Worm (Caenorhabditis elegans) whole organism, young adult: Measurements from ENCODE around the gene hif-1.

Experiments
- B0336.3 ChIP-seq: fragments of 200-800 bp; sonication (Bioruptor generic); IDR thresholded peaks from 2 replicates; pipeline ENCODE4 v1.3.6; 2022; ENCODE audit warnings: missing genetic modification characterization, missing compliant biosample characterization
- cebp-2 ChIP-seq: fragments of 200-800 bp; sonication (Bioruptor generic); IDR thresholded peaks from 2 replicates; pipeline ENCODE4 v1.3.6; 2022; ENCODE audit warnings: missing genetic modification characterization, missing compliant biosample characterization
- ceh-100 ChIP-seq: fragments of 200-800 bp; sonication (Bioruptor generic); IDR thresholded peaks from 2 replicates; pipeline ENCODE4 v1.3.6; 2022; ENCODE audit warnings: missing genetic modification reagents, missing genetic modification characterization, missing compliant biosample characterization
- ceh-40 ChIP-seq: fragments of 200-800 bp; sonication (Bioruptor generic); IDR thresholded peaks from 2 replicates; pipeline ENCODE4 v1.3.6; 2022; ENCODE audit warnings: missing genetic modification characterization, missing compliant biosample characterization
- egl-18 ChIP-seq: fragments of 200-800 bp; sonication (Bioruptor generic); IDR thresholded peaks from 2 replicates; pipeline ENCODE4 v1.3.6; 2022; ENCODE audit warnings: missing genetic modification reagents, missing genetic modification characterization, missing compliant biosample characterization
- let-526 ChIP-seq: fragments of 200-800 bp; sonication (Bioruptor generic); IDR thresholded peaks from 2 replicates; pipeline ENCODE4 v1.3.6; 2022; ENCODE audit warnings: missing genetic modification reagents, missing genetic modification characterization, missing compliant biosample characterization
- nhr-27 ChIP-seq: fragments of 200-800 bp; sonication (Bioruptor generic); optimal IDR thresholded peaks from 2 replicates; lab custom pipeline; 2018; ENCODE audit warnings: mild to moderate bottlenecking, missing genetic modification characterization, moderate library complexity, missing compliant biosample characterization
- pha-4 ChIP-seq: fragments of 150-350 bp; sonication (generic microtip); optimal IDR thresholded peaks from 2 replicates; lab custom pipeline; 2014; ENCODE audit warnings: missing biosample characterization, missing genetic modification reagents, missing genetic modification characterization
- unc-62 ChIP-seq: fragments of 150-350 bp; optimal IDR thresholded peaks from 2 replicates; lab custom pipeline; 2014; ENCODE audit warnings: missing biosample characterization, missing genetic modification reagents, missing genetic modification characterization
- ztf-28 ChIP-seq: fragments of 200-800 bp; sonication (Bioruptor generic); IDR thresholded peaks from 2 replicates; pipeline ENCODE4 v1.3.6; 2022; ENCODE audit warnings: missing genetic modification reagents, missing genetic modification characterization, missing compliant biosample characterization

- TF ChIP-seq ceh-40 (GFP tag; lab: Robert Waterston, UW) (no peak), cebp-2 (GFP tag; lab: Robert Waterston, UW) (no peak), ztf-28 (no peak), egl-18 (GFP tag; lab: Robert Waterston, UW) (no peak), let-526 (GFP tag; lab: Robert Waterston, UW) (no peak), pha-4 (tag; lab: Kevin White, UChicago) (no peak), unc-62 (no peak), B0336.3 (no peak), nhr-27 (tag; lab: Kevin White, UChicago) (no peak), ceh-100 (no peak)
These were observed 34.2 kb downstream of the hif-1 start, which contains the start of gene Y44A6D.7 for ce11 chrV:20814424-20814823.
